Worm (Caenorhabditis elegans): ENCODE results near the gene D2023.6.

DNA sequence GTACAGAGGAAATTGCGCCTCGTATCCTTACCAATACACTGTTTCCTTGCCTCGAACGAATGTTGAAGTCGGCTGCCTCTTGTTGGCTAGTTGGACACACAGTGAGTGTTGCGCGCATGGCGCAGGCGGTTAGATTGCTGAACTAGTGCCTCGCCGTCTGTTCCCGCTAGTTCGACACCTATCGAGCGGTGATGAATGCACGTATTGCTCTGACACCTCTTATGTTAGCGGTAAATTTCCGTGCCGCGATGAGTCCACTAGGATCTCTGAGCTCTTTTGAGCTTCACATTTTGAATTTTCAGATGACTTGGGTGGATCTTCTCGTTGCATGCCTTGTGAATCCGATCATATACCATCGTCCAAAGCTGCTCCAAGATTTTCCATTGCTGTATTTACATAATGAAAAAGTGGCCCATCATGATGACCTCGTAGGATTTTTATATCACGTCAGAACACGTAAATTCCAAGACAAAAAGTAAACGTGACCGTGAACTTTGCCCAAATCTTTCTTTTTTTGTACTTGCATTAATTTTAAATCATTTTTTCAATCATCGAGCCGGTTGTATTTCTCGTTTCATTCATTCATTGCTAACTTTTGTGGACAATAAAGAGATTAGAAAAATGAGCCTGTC lies 44.2 kb upstream of the D2023.6 start, which contains the start of gene F55A11.11:
- TF ChIP-seq F13C5.2 (tag; optimal IDR thresholded peaks at IDR 0.05) (peak; percentile 97), flt-1 (GFP tag; IDR thresholded peaks at IDR 0.05) (peak; percentile 95)

Measured in whole organism, early embryonic.